Fruit fly (Drosophila melanogaster) whole organism, embryonic: ENCODE results near the gene CG16710.

Experiments
- Aef1 ChIP-seq: fragments of 200-800 bp; sonication (Bioruptor generic); IDR thresholded peaks from 3 replicates; pipeline ENCODE4 v1.3.6; 2022; ENCODE audit warnings: missing biosample characterization, missing genetic modification characterization
- Bgb ChIP-seq: fragments of 200-800 bp; sonication (Bioruptor generic); IDR thresholded peaks from 2 replicates; pipeline ENCODE4 v1.3.6; 2022; ENCODE audit warnings: missing biosample characterization, missing genetic modification characterization; ENCODE audit not compliant: partially characterized antibody
- CG10321 ChIP-seq: fragments of 200-800 bp; sonication (Bioruptor generic); IDR thresholded peaks from 2 replicates; pipeline ENCODE4 v1.3.6; 2022; ENCODE audit warnings: missing biosample characterization, missing genetic modification characterization
- CG10543 ChIP-seq: fragments of 200-800 bp; sonication (Bioruptor generic); optimal IDR thresholded peaks from 3 replicates; lab custom pipeline; 2017; ENCODE audit warnings: missing biosample characterization, mild to moderate bottlenecking, missing genetic modification characterization, moderate library complexity
- CG12219 ChIP-seq: fragments of 200-800 bp; sonication (Bioruptor generic); optimal IDR thresholded peaks from 3 replicates; lab custom pipeline; 2018; ENCODE audit warnings: missing biosample characterization, mild to moderate bottlenecking, missing genetic modification characterization
- CG1233 ChIP-seq: fragments of 200-800 bp; sonication (Bioruptor generic); optimal IDR thresholded peaks from 4 replicates; lab custom pipeline; 2018; ENCODE audit warnings: missing biosample characterization, mild to moderate bottlenecking, missing genetic modification characterization
- CG13296 ChIP-seq: fragments of 200-800 bp; sonication (Bioruptor generic); optimal IDR thresholded peaks from 3 replicates; lab custom pipeline; 2018; ENCODE audit warnings: missing biosample characterization, mild to moderate bottlenecking, missing genetic modification characterization
- CG16813 ChIP-seq: fragments of 200-800 bp; sonication (Bioruptor generic); IDR thresholded peaks from 3 replicates; pipeline ENCODE4 v1.3.6; 2022; ENCODE audit warnings: missing biosample characterization, missing genetic modification characterization; ENCODE audit not compliant: partially characterized antibody
- CG17361 ChIP-seq: fragments of 200-800 bp; sonication (Bioruptor generic); IDR thresholded peaks from 3 replicates; pipeline ENCODE4 v1.3.6; 2022; ENCODE audit warnings: missing biosample characterization, missing genetic modification characterization
- CG17802 ChIP-seq: fragments of 200-800 bp; sonication (Bioruptor generic); optimal IDR thresholded peaks from 2 replicates; lab custom pipeline; 2018; ENCODE audit warnings: missing biosample characterization, mild to moderate bottlenecking, missing genetic modification characterization, moderate library complexity
- CG2712 ChIP-seq: fragments of 200-800 bp; optimal IDR thresholded peaks from 3 replicates; lab custom pipeline; 2019; ENCODE audit warnings: missing biosample characterization, mild to moderate bottlenecking, missing genetic modification characterization, moderate library complexity
- CG31365 ChIP-seq: fragments of 200-800 bp; sonication (Bioruptor generic); optimal IDR thresholded peaks from 2 replicates; lab custom pipeline; 2018; ENCODE audit warnings: missing biosample characterization, mild to moderate bottlenecking, missing genetic modification characterization
- CG4282 ChIP-seq: fragments of 200-800 bp; sonication (Bioruptor generic); optimal IDR thresholded peaks from 2 replicates; lab custom pipeline; 2016; ENCODE audit warnings: missing biosample characterization, missing genetic modification characterization
- CG4360 ChIP-seq: fragments of 200-800 bp; sonication (Bioruptor generic); IDR thresholded peaks from 2 replicates; pipeline ENCODE4 v1.3.6; 2022; ENCODE audit warnings: missing biosample characterization, missing genetic modification characterization
- CG6689 ChIP-seq: fragments of 200-800 bp; sonication (Bioruptor generic); IDR thresholded peaks from 2 replicates; pipeline ENCODE4 v1.3.6; 2022; ENCODE audit warnings: missing biosample characterization, missing genetic modification characterization
- CG6791 ChIP-seq: fragments of 200-800 bp; sonication (Bioruptor generic); IDR thresholded peaks from 3 replicates; pipeline ENCODE4 v1.3.6; 2022; ENCODE audit warnings: missing biosample characterization, missing genetic modification characterization; ENCODE audit not compliant: partially characterized antibody
- CG7372 ChIP-seq: fragments of 200-800 bp; sonication (Bioruptor generic); IDR thresholded peaks from 2 replicates; pipeline ENCODE4 v1.3.6; 2022; ENCODE audit warnings: missing biosample characterization, missing genetic modification characterization
- CG8478 ChIP-seq: fragments of >200 bp; optimal IDR thresholded peaks from 2 replicates; lab custom pipeline; 2018
- CkIIα-i1 ChIP-seq: fragments of 200-800 bp; sonication (Bioruptor generic); IDR thresholded peaks from 2 replicates; pipeline ENCODE4 v1.3.6; 2022; ENCODE audit warnings: missing biosample characterization, missing genetic modification characterization
- Dll ChIP-seq: fragments of 200-800 bp; sonication (Bioruptor generic); IDR thresholded peaks from 4 replicates; pipeline ENCODE4 v1.3.6; 2022; ENCODE audit warnings: missing biosample characterization, missing genetic modification characterization; ENCODE audit not compliant: partially characterized antibody
- GATAe ChIP-seq: fragments of 200-800 bp; sonication (Bioruptor generic); conservative IDR thresholded peaks from 2 replicates; pipeline ENCODE4 v1.3.6; 2022; ENCODE audit warnings: missing biosample characterization, missing genetic modification characterization
- HLH54F ChIP-seq: fragments of 200-800 bp; sonication (Bioruptor generic); optimal IDR thresholded peaks from 3 replicates; lab custom pipeline; 2016; ENCODE audit warnings: missing biosample characterization, missing genetic modification characterization
- HLHmδ ChIP-seq: fragments of 200-800 bp; sonication (Bioruptor generic); optimal IDR thresholded peaks from 2 replicates; lab custom pipeline; 2018; ENCODE audit warnings: missing biosample characterization, mild to moderate bottlenecking, missing genetic modification characterization, moderate library complexity
- HmgZ ChIP-seq: fragments of 200-800 bp; sonication (Bioruptor generic); optimal IDR thresholded peaks from 2 replicates; lab custom pipeline; 2018; ENCODE audit warnings: missing biosample characterization, mild to moderate bottlenecking, missing genetic modification characterization
- Hr3 ChIP-seq: fragments of 200-800 bp; sonication (Bioruptor generic); optimal IDR thresholded peaks from 3 replicates; lab custom pipeline; 2016; ENCODE audit warnings: missing biosample characterization, missing genetic modification characterization
- Jarid2 ChIP-seq: fragments of 200-800 bp; sonication (Bioruptor generic); optimal IDR thresholded peaks from 3 replicates; lab custom pipeline; 2017; ENCODE audit warnings: mild to moderate bottlenecking, missing biosample characterization, missing genetic modification reagents, missing genetic modification characterization
- MESR4 ChIP-seq: fragments of 200-800 bp; sonication (Bioruptor generic); optimal IDR thresholded peaks from 2 replicates; lab custom pipeline; 2018; ENCODE audit warnings: missing biosample characterization, mild to moderate bottlenecking, missing genetic modification characterization, moderate library complexity
- Nf-YA ChIP-seq: fragments of 200-800 bp; sonication (Bioruptor generic); IDR thresholded peaks from 2 replicates; pipeline ENCODE4 v1.3.6; 2022; ENCODE audit warnings: missing biosample characterization, missing genetic modification characterization
- Oaz ChIP-seq: fragments of 200-800 bp; sonication (Bioruptor generic); IDR thresholded peaks from 2 replicates; pipeline ENCODE4 v1.3.6; 2022; ENCODE audit warnings: missing biosample characterization, missing genetic modification characterization
- Sin3A ChIP-seq: fragments of >200 bp; optimal IDR thresholded peaks from 2 replicates; lab custom pipeline; 2018
- Sox102F ChIP-seq: fragments of 200-800 bp; sonication (Bioruptor generic); optimal IDR thresholded peaks from 2 replicates; lab custom pipeline; 2018; ENCODE audit warnings: missing biosample characterization, mild to moderate bottlenecking, missing genetic modification characterization, moderate library complexity
- abd-A ChIP-seq: fragments of 200-800 bp; sonication (Bioruptor generic); optimal IDR thresholded peaks from 3 replicates; lab custom pipeline; 2019; ENCODE audit warnings: missing biosample characterization, mild to moderate bottlenecking, missing genetic modification characterization, moderate library complexity
- aop ChIP-seq: fragments of 200-800 bp; sonication (Bioruptor generic); IDR thresholded peaks from 2 replicates; pipeline ENCODE4 v1.3.6; 2022; ENCODE audit warnings: missing biosample characterization, missing genetic modification characterization
- az2 ChIP-seq: fragments of 200-800 bp; sonication (Bioruptor generic); optimal IDR thresholded peaks from 3 replicates; lab custom pipeline; 2016; ENCODE audit warnings: missing biosample characterization, missing genetic modification characterization
- bigmax ChIP-seq: fragments of 200-800 bp; sonication (Bioruptor generic); optimal IDR thresholded peaks from 2 replicates; lab custom pipeline; 2018; ENCODE audit warnings: missing biosample characterization, mild to moderate bottlenecking, missing genetic modification characterization
- br ChIP-seq: fragments of >200 bp; optimal IDR thresholded peaks from 2 replicates; lab custom pipeline; 2017
- crol ChIP-seq: fragments of 200-800 bp; sonication (Bioruptor generic); IDR thresholded peaks from 2 replicates; pipeline ENCODE4 v1.3.6; 2022; ENCODE audit warnings: missing biosample characterization, missing genetic modification characterization
- cwo ChIP-seq: fragments of 200-800 bp; sonication (Bioruptor generic); optimal IDR thresholded peaks from 3 replicates; lab custom pipeline; 2017; ENCODE audit warnings: missing biosample characterization, missing genetic modification characterization, mild to moderate bottlenecking, moderate library complexity, missing genetic modification reagents
- dan ChIP-seq: fragments of 200-800 bp; sonication (Bioruptor generic); IDR thresholded peaks from 2 replicates; pipeline ENCODE4 v1.3.6; 2022; ENCODE audit warnings: missing biosample characterization, missing genetic modification characterization
- dmrt11E ChIP-seq: fragments of 200-800 bp; sonication (Bioruptor generic); optimal IDR thresholded peaks from 3 replicates; lab custom pipeline; 2018; ENCODE audit warnings: missing biosample characterization, mild to moderate bottlenecking, missing genetic modification characterization, moderate library complexity
- gfzf ChIP-seq: fragments of 200-800 bp; sonication (Bioruptor generic); optimal IDR thresholded peaks from 2 replicates; lab custom pipeline; 2016; ENCODE audit warnings: missing biosample characterization, mild to moderate bottlenecking, missing genetic modification characterization, moderate library complexity
- gsb ChIP-seq: fragments of 200-800 bp; sonication (Bioruptor generic); IDR thresholded peaks from 2 replicates; pipeline ENCODE4 v1.3.6; 2022; ENCODE audit warnings: missing biosample characterization, missing genetic modification characterization
- ken ChIP-seq: fragments of 200-800 bp; sonication (Bioruptor generic); IDR thresholded peaks from 3 replicates; pipeline ENCODE4 v1.3.6; 2022; ENCODE audit warnings: missing biosample characterization, missing genetic modification characterization
- lilli ChIP-seq: fragments of 200-800 bp; sonication (Bioruptor generic); optimal IDR thresholded peaks from 3 replicates; lab custom pipeline; 2016; ENCODE audit warnings: missing biosample characterization, missing genetic modification characterization
- otp ChIP-seq: fragments of 200-800 bp; sonication (Bioruptor generic); IDR thresholded peaks from 3 replicates; pipeline ENCODE4, ENCODE4 v1.3.6; 2022; ENCODE audit warnings: missing biosample characterization, missing genetic modification characterization
- p53 ChIP-seq: fragments of 200-800 bp; sonication (Bioruptor generic); optimal IDR thresholded peaks from 2 replicates; lab custom pipeline; 2016; ENCODE audit warnings: missing biosample characterization, missing genetic modification characterization
- toy ChIP-seq: fragments of 200-800 bp; sonication (Bioruptor generic); IDR thresholded peaks from 2 replicates; pipeline ENCODE4 v1.3.6; 2022; ENCODE audit warnings: missing biosample characterization, missing genetic modification characterization
- trh ChIP-seq: fragments of 200-800 bp; sonication (Bioruptor generic); optimal IDR thresholded peaks from 2 replicates; lab custom pipeline; 2016; ENCODE audit warnings: missing biosample characterization, missing genetic modification characterization
- ttk ChIP-seq: fragments of 200-800 bp; sonication (Bioruptor generic); IDR thresholded peaks from 2 replicates; pipeline ENCODE4 v2.1.2; 2022; ENCODE audit warnings: missing biosample characterization, missing genetic modification characterization
- unc-4 ChIP-seq: fragments of 200-800 bp; sonication (Bioruptor generic); IDR thresholded peaks from 2 replicates; pipeline ENCODE4 v1.3.6; 2022; ENCODE audit warnings: missing biosample characterization, missing genetic modification characterization; ENCODE audit not compliant: partially characterized antibody
- zen ChIP-seq: fragments of 200-800 bp; sonication (Bioruptor generic); optimal IDR thresholded peaks from 3 replicates; lab custom pipeline; 2018; ENCODE audit warnings: missing biosample characterization, mild to moderate bottlenecking, missing genetic modification characterization, moderate library complexity

CG16710 gene

dm6 chr3R:23709508-23710208 lies 27.4 kb downstream of the CG16710 start, which contains the start of gene CG10301 (continued):
- no peak for TF ChIP-seq Nf-YA (GFP tag; lab: Robert Waterston, UW)
- no peak for TF ChIP-seq CG6791
- TF ChIP-seq CG6689: peak; percentile 59
- no peak for TF ChIP-seq MESR4 (GFP tag; lab: Kevin White, UChicago)
- TF ChIP-seq CG17802: peak; percentile 35
- TF ChIP-seq ken (GFP tag; lab: Robert Waterston, UW): peak; percentile 50; the same call in 1 of the 3 replicates
- no peak for TF ChIP-seq CG4282 (GFP tag; lab: Kevin White, UChicago)
- no peak for TF ChIP-seq p53 (GFP tag; lab: Kevin White, UChicago)
- TF ChIP-seq dmrt11E (tag; lab: Kevin White, UChicago): peak; percentile 89
- no peak for TF ChIP-seq HLHmδ (GFP tag; lab: Kevin White, UChicago)
- TF ChIP-seq HmgZ (tag; lab: Kevin White, UChicago): no peak
- no peak for TF ChIP-seq gfzf (GFP tag; lab: Kevin White, UChicago)
- peak; percentile 59 for TF ChIP-seq CG12219 (GFP tag; lab: Kevin White, UChicago)
- TF ChIP-seq zen (tag; lab: Kevin White, UChicago): peak; percentile 84
- no peak for TF ChIP-seq Bgb
- TF ChIP-seq CG13296 (GFP tag; lab: Kevin White, UChicago): no peak
- TF ChIP-seq crol (GFP tag; lab: Robert Waterston, UW): no peak
- TF ChIP-seq Jarid2 (GFP tag; lab: Kevin White, UChicago): no peak
- TF ChIP-seq dan (GFP tag; lab: Robert Waterston, UW): 0 out of 2 replicates have a peak, but pooled peaks have one; percentile 41
- peak; percentile 56 for TF ChIP-seq CG1233 (GFP tag; lab: Kevin White, UChicago)
- no peak for TF ChIP-seq CG10543
- TF ChIP-seq lilli (GFP tag; lab: Kevin White, UChicago): peak; percentile 39
- TF ChIP-seq br (lab: Kevin White, UChicago): no peak
- peak; percentile 77 for TF ChIP-seq CG2712
- TF ChIP-seq CG7372 (GFP tag; lab: Robert Waterston, UW): no peak
- TF ChIP-seq bigmax (GFP tag; lab: Kevin White, UChicago): no peak
- TF ChIP-seq CG10321: no peak
- 0 out of 2 replicates have a peak, but pooled peaks have one; percentile 12 for TF ChIP-seq ttk (GFP tag; lab: Robert Waterston, UW)
- no peak for TF ChIP-seq abd-A (tag; lab: Kevin White, UChicago)
- TF ChIP-seq CG17361 (GFP tag; lab: Robert Waterston, UW): peak; percentile 63
- peak; percentile 69; the same call in 2 of the 3 replicates for TF ChIP-seq otp (GFP tag; lab: Robert Waterston, UW)
- TF ChIP-seq CG8478: no peak
- TF ChIP-seq CkIIα-i1 (GFP tag; lab: Robert Waterston, UW): no peak
- no peak for TF ChIP-seq toy (GFP tag; lab: Robert Waterston, UW)
- TF ChIP-seq az2 (GFP tag; lab: Kevin White, UChicago): peak; percentile 64
- no peak; the same call in 2 of the 3 replicates for TF ChIP-seq Aef1 (GFP tag; lab: Robert Waterston, UW)
- TF ChIP-seq trh (GFP tag; lab: Kevin White, UChicago): no peak
- TF ChIP-seq GATAe (GFP tag; lab: Robert Waterston, UW): 0 out of 2 replicates have a peak, but pooled peaks have one; percentile 19
- no peak for TF ChIP-seq cwo (GFP tag; lab: Kevin White, UChicago)
- TF ChIP-seq Oaz: no peak
- TF ChIP-seq HLH54F (GFP tag; lab: Kevin White, UChicago): no peak
- TF ChIP-seq gsb: no peak
- TF ChIP-seq Sin3A (lab: Kevin White, UChicago): no peak
- TF ChIP-seq CG16813: no peak
- TF ChIP-seq Hr3: peak; percentile 47
- TF ChIP-seq Dll (GFP tag; lab: Robert Waterston, UW): no peak
- no peak for TF ChIP-seq CG4360
- TF ChIP-seq Sox102F (GFP tag; lab: Kevin White, UChicago): peak; percentile 70
- no peak for TF ChIP-seq unc-4
- TF ChIP-seq CG31365 (tag; lab: Kevin White, UChicago): no peak
- TF ChIP-seq aop: 0 out of 2 replicates have a peak, but pooled peaks have one; percentile 38
